Worm (Caenorhabditis elegans) whole organism, L4 larva: ENCODE measurements around the gene seb-3.

Experiments
- F10B5.3 ChIP-seq: sonication (generic microtip); optimal IDR thresholded peaks from 2 replicates; lab custom pipeline; 2016; ENCODE audit warnings: mild to moderate bottlenecking, missing genetic modification characterization, missing compliant biosample characterization
- F26F4.8 ChIP-seq: fragments of 200-800 bp; sonication (Bioruptor generic); conservative IDR thresholded peaks from 2 replicates; pipeline ENCODE4 v1.3.6; 2022; ENCODE audit warnings: missing genetic modification characterization, missing compliant biosample characterization
- T20F7.1 ChIP-seq: fragments of 200-800 bp; sonication (Bioruptor generic); optimal IDR thresholded peaks from 2 replicates; lab custom pipeline; 2018; ENCODE audit warnings: mild to moderate bottlenecking, missing genetic modification characterization, missing compliant biosample characterization
- Y105C5A.15 ChIP-seq: fragments of 200-800 bp; sonication (Bioruptor generic); IDR thresholded peaks from 2 replicates; pipeline ENCODE4 v1.3.6; 2022; ENCODE audit warnings: missing genetic modification characterization, missing compliant biosample characterization
- Y48G9A.11 ChIP-seq: fragments of 200-800 bp; sonication (Bioruptor generic); IDR thresholded peaks from 2 replicates; pipeline ENCODE4 v1.3.6; 2022; ENCODE audit warnings: missing genetic modification reagents, missing genetic modification characterization, missing compliant biosample characterization
- Y75B8A.6 ChIP-seq: fragments of 200-800 bp; sonication (Bioruptor generic); IDR thresholded peaks from 2 replicates; pipeline ENCODE4 v1.3.6; 2022; ENCODE audit warnings: missing genetic modification reagents, missing genetic modification characterization, missing compliant biosample characterization
- ZK546.5 ChIP-seq, 2 experiments: sonication (generic microtip); optimal IDR thresholded peaks; 2 replicates each; lab custom pipeline; 2017; ENCODE audit warnings: missing biosample characterization in 2 of 2, missing genetic modification characterization in 2 of 2
- aha-1 ChIP-seq: fragments of 150-350 bp; peaks from one replicate; lab custom pipeline; 2014; ENCODE audit warnings: missing biosample characterization, missing genetic modification characterization
- ama-1 ChIP-seq: fragments of 150-350 bp; optimal IDR thresholded peaks from 2 replicates; lab custom pipeline; 2014; ENCODE audit warnings: inconsistent platforms, mixed read lengths
- arid-1 ChIP-seq: fragments of 200-800 bp; sonication (Bioruptor generic); conservative IDR thresholded peaks from 2 replicates; pipeline ENCODE4 v1.3.6; 2022; ENCODE audit warnings: missing genetic modification reagents, missing genetic modification characterization, missing compliant biosample characterization
- ceh-32 ChIP-seq: sonication (generic microtip); optimal IDR thresholded peaks from 2 replicates; lab custom pipeline; 2016; ENCODE audit warnings: mild to moderate bottlenecking, missing genetic modification characterization, missing compliant biosample characterization; ENCODE audit not compliant: poor library complexity
- ceh-44 ChIP-seq: fragments of 200-800 bp; sonication (Bioruptor generic); IDR thresholded peaks from 2 replicates; pipeline ENCODE4 v1.3.6; 2022; ENCODE audit warnings: missing genetic modification reagents, missing genetic modification characterization, missing compliant biosample characterization
- ceh-62 ChIP-seq: sonication (generic microtip); optimal IDR thresholded peaks from 2 replicates; lab custom pipeline; 2017; ENCODE audit warnings: missing biosample characterization, missing genetic modification characterization
- ces-1 ChIP-seq: fragments of 150-350 bp; sonication (generic microtip); optimal IDR thresholded peaks from 4 replicates; lab custom pipeline; 2014; ENCODE audit warnings: missing biosample characterization, missing genetic modification reagents, missing genetic modification characterization
- daf-16 ChIP-seq, 3 experiments: sonication (generic microtip); optimal IDR thresholded peaks; 2 replicates each; lab custom pipeline; 2016 to 2017; ENCODE audit warnings: missing genetic modification characterization in 3 of 3, missing genetic modification reagents in 3 of 3, mild to moderate bottlenecking in 2 of 3, missing compliant biosample characterization in 2 of 3, missing biosample characterization in 1 of 3, moderate library complexity in 1 of 3
- dmd-6 ChIP-seq: fragments of 200-800 bp; sonication (Bioruptor generic); IDR thresholded peaks from 2 replicates; pipeline ENCODE4 v1.3.6; 2022; ENCODE audit warnings: missing genetic modification reagents, missing genetic modification characterization, missing compliant biosample characterization
- dmd-8 ChIP-seq: fragments of 200-800 bp; sonication (Bioruptor generic); IDR thresholded peaks from 2 replicates; pipeline ENCODE4 v1.3.6; 2022; ENCODE audit warnings: missing genetic modification characterization, missing compliant biosample characterization
- dmd-9 ChIP-seq: fragments of 200-800 bp; sonication (Bioruptor generic); IDR thresholded peaks from 2 replicates; pipeline ENCODE4 v1.3.6; 2022; ENCODE audit warnings: missing genetic modification reagents, missing genetic modification characterization, missing compliant biosample characterization
- dpl-1 ChIP-seq: fragments of 150-350 bp; optimal IDR thresholded peaks from 2 replicates; lab custom pipeline; 2014; ENCODE audit warnings: missing biosample characterization, missing genetic modification reagents, missing genetic modification characterization
- duxl-1 ChIP-seq: sonication (generic microtip); optimal IDR thresholded peaks from 2 replicates; lab custom pipeline; 2016; ENCODE audit warnings: mild to moderate bottlenecking, missing genetic modification characterization, moderate library complexity, missing compliant biosample characterization; ENCODE audit not compliant: poor library complexity
- egl-43 ChIP-seq: fragments of 200-800 bp; sonication (Bioruptor generic); IDR thresholded peaks from 2 replicates; pipeline ENCODE4 v1.3.6; 2022; ENCODE audit warnings: missing genetic modification reagents, missing genetic modification characterization, missing compliant biosample characterization
- fkh-10 ChIP-seq: fragments of 150-350 bp; optimal IDR thresholded peaks from 2 replicates; lab custom pipeline; 2014; ENCODE audit warnings: missing biosample characterization, missing genetic modification reagents, missing genetic modification characterization
- hif-1 ChIP-seq, 2 experiments: sonication (generic microtip); optimal IDR thresholded peaks; 2 replicates each; lab custom pipeline; 2016 to 2017; ENCODE audit warnings: missing compliant biosample characterization in 2 of 2, missing genetic modification characterization in 2 of 2, missing genetic modification reagents in 2 of 2, missing genotype in 2 of 2, mild to moderate bottlenecking in 1 of 2
- hlh-30 ChIP-seq: sonication (generic microtip); optimal IDR thresholded peaks from 2 replicates; lab custom pipeline; 2017; ENCODE audit warnings: antibody characterized with exemption, mild to moderate bottlenecking, missing genetic modification characterization, missing compliant biosample characterization; ENCODE audit not compliant: insufficient read depth
- hmg-1.1 ChIP-seq: fragments of 200-800 bp; sonication (Bioruptor generic); IDR thresholded peaks from 2 replicates; pipeline ENCODE4 v1.3.6; 2022; ENCODE audit warnings: missing genetic modification reagents, missing genetic modification characterization, missing compliant biosample characterization
- jun-1 ChIP-seq: fragments of 150-350 bp; optimal IDR thresholded peaks from 2 replicates; lab custom pipeline; 2014; ENCODE audit warnings: missing biosample characterization, missing genetic modification reagents, missing genetic modification characterization
- lin-38 ChIP-seq: fragments of 200-800 bp; sonication (Bioruptor generic); IDR thresholded peaks from 2 replicates; pipeline ENCODE4 v1.3.6; 2022; ENCODE audit warnings: missing genetic modification reagents, missing genetic modification characterization, missing compliant biosample characterization
- lsy-2 ChIP-seq, 2 experiments: fragments of 150-350 bp in 1 of 2; sonication (generic microtip) in 1 of 2; optimal IDR thresholded peaks; 2 replicates each; lab custom pipeline; 2014 to 2017; ENCODE audit warnings: missing biosample characterization in 2 of 2, missing genetic modification characterization in 2 of 2
- madf-5 ChIP-seq, 2 experiments: fragments of 200-800 bp; sonication (Bioruptor generic); IDR thresholded peaks; 2 replicates each; pipeline ENCODE4 v1.3.6; 2022; ENCODE audit warnings: missing compliant biosample characterization in 2 of 2, missing genetic modification characterization in 2 of 2
- mdl-1 ChIP-seq, 2 experiments: fragments of 150-350 bp in 1 of 2; sonication (generic microtip) in 1 of 2; optimal IDR thresholded peaks; 2 replicates each; lab custom pipeline; 2014 to 2017; ENCODE audit warnings: missing biosample characterization in 2 of 2, missing genetic modification characterization in 2 of 2
- mxl-2 ChIP-seq: fragments of 200-800 bp; sonication (Bioruptor generic); conservative IDR thresholded peaks from 2 replicates; pipeline ENCODE4 v1.3.6; 2022; ENCODE audit warnings: missing genetic modification reagents, missing genetic modification characterization, missing compliant biosample characterization
- nhr-10 ChIP-seq: fragments of 150-350 bp; optimal IDR thresholded peaks from 2 replicates; lab custom pipeline; 2014; ENCODE audit warnings: missing biosample characterization, missing genetic modification characterization
- nhr-11 ChIP-seq: fragments of 150-350 bp; optimal IDR thresholded peaks from 2 replicates; lab custom pipeline; 2014; ENCODE audit warnings: missing biosample characterization, missing genetic modification characterization
- nhr-25 ChIP-seq: sonication (generic microtip); optimal IDR thresholded peaks from 2 replicates; lab custom pipeline; 2017; ENCODE audit warnings: missing genetic modification characterization, mild to moderate bottlenecking, missing compliant biosample characterization, antibody characterized with exemption, moderate library complexity, borderline replicate concordance; ENCODE audit not compliant: insufficient read depth
- nhr-28 ChIP-seq: fragments of 150-350 bp; optimal IDR thresholded peaks from 2 replicates; lab custom pipeline; 2014; ENCODE audit warnings: missing biosample characterization, missing genetic modification characterization
- nhr-41 ChIP-seq: fragments of 200-800 bp; sonication (Bioruptor generic); IDR thresholded peaks from 2 replicates; pipeline ENCODE4 v1.3.6; 2022; ENCODE audit warnings: missing genetic modification reagents, missing genetic modification characterization, missing compliant biosample characterization
- nhr-42 ChIP-seq: fragments of 200-800 bp; sonication (Bioruptor generic); IDR thresholded peaks from 2 replicates; pipeline ENCODE4 v1.3.6; 2022; ENCODE audit warnings: missing genetic modification characterization, missing compliant biosample characterization
- nhr-6 ChIP-seq: fragments of 150-350 bp; optimal IDR thresholded peaks from 2 replicates; lab custom pipeline; 2014; ENCODE audit warnings: missing biosample characterization, missing genetic modification characterization
- php-3 ChIP-seq: fragments of 200-800 bp; sonication (Bioruptor generic); IDR thresholded peaks from 2 replicates; pipeline ENCODE4 v1.3.6; 2022; ENCODE audit warnings: missing genetic modification reagents, missing genetic modification characterization, missing compliant biosample characterization
- pqm-1 ChIP-seq: sonication (generic microtip); optimal IDR thresholded peaks from 2 replicates; lab custom pipeline; 2017; ENCODE audit warnings: missing biosample characterization, missing genetic modification characterization
- rbr-2 ChIP-seq: sonication (generic microtip); optimal IDR thresholded peaks from 2 replicates; lab custom pipeline; 2016; ENCODE audit warnings: missing genotype, missing genetic modification characterization, missing compliant biosample characterization
- unc-39 ChIP-seq: sonication (generic microtip); optimal IDR thresholded peaks from 2 replicates; lab custom pipeline; 2017; ENCODE audit warnings: missing biosample characterization, missing genetic modification characterization
- unc-62 ChIP-seq, 3 experiments: fragments of 150-350 bp in 1 of 3; sonication (generic microtip); optimal IDR thresholded peaks in 2 of 3; peaks in 1 of 3; 1 replicate in 1 of 3; 2 replicates in 2 of 3; lab custom pipeline; 2014 to 2017; ENCODE audit warnings: missing biosample characterization in 3 of 3, missing genetic modification characterization in 3 of 3, missing genetic modification reagents in 3 of 3, missing genotype in 1 of 3
- zag-1 ChIP-seq: fragments of 150-350 bp; optimal IDR thresholded peaks from 2 replicates; lab custom pipeline; 2014; ENCODE audit warnings: missing biosample characterization, missing genetic modification characterization
- zfp-2 ChIP-seq: sonication (generic microtip); optimal IDR thresholded peaks from 2 replicates; lab custom pipeline; 2016; ENCODE audit warnings: mild to moderate bottlenecking, missing genetic modification characterization, missing compliant biosample characterization
- ztf-11 ChIP-seq: fragments of 150-350 bp; optimal IDR thresholded peaks from 2 replicates; lab custom pipeline; 2014; ENCODE audit warnings: missing biosample characterization, missing genetic modification characterization

The seb-3 gene

ce11 chrX:14981620-14982019 is 44.5 kb upstream of the seb-3 start:
- TF ChIP-seq dmd-6 (GFP tag; lab: Robert Waterston, UW) (peak; percentile 55), pqm-1 (tag; lab: Kevin White, UChicago) (peak; percentile 30), php-3 (GFP tag; lab: Robert Waterston, UW) (0 out of 2 replicates have a peak, but pooled peaks have one; percentile 38), T20F7.1 (peak; percentile 2), lin-38 (GFP tag; lab: Robert Waterston, UW) (peak; percentile 55)

DNA sequence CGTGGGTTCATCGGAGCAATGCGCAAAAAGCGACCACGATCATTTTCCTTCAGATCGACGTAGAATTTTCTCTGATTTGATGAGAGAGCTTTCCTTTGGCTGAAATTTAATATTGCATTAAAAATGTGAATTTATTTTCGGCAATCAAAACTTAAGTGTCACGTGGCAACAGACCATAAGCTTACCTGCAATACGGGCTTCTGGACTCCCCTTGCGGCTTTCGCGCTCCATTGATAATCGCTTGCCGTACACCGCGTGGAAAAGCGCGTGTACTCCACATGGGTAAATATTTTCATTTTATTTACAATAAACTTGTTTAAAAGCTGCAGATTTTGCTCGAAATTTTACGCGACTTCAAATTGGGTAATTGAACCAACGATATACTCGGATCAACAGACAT is 43.6 kb upstream of the seb-3 start, which contains the start of gene plp-2:
Gene plp-2, minus strand, starts transcription at position 280 of the 400 bp plus-strand sequence.
- TF ChIP-seq ceh-62 (tag; lab: Kevin White, UChicago), result no peak
- peak; percentile 62 for TF ChIP-seq lin-38 (GFP tag; lab: Robert Waterston, UW)
- no peak for TF ChIP-seq arid-1 (GFP tag; lab: Robert Waterston, UW)
- TF ChIP-seq dmd-8 (GFP tag; lab: Robert Waterston, UW), result no peak
- no peak for TF ChIP-seq T20F7.1
- no peak for TF ChIP-seq nhr-28 (tag; lab: Kevin White, UChicago)
- TF ChIP-seq hmg-1.1 (GFP tag; lab: Robert Waterston, UW), result no peak
- TF ChIP-seq unc-62 (GFP tag; optimal IDR thresholded peaks at IDR 0.05 in 1 of 2; lab: Kevin White, UChicago), result peak in 1 of 2 experiments; percentile 79
- no peak for TF ChIP-seq unc-62 (tag; optimal IDR thresholded peaks at IDR 0.05; lab: Kevin White, UChicago)
- TF ChIP-seq hlh-30 (tag; lab: Kevin White, UChicago), result peak; percentile 37
- no peak for TF ChIP-seq nhr-25
- TF ChIP-seq Y48G9A.11, result no peak
- TF ChIP-seq, all 104 proteins: peak for 3

- TF ChIP-seq madf-5 (GFP tag; IDR thresholded peaks at IDR 0.05; lab: Robert Waterston, UW) (no peak), F26F4.8 (GFP tag; lab: Robert Waterston, UW) (no peak), ceh-44 (GFP tag; lab: Robert Waterston, UW) (0 out of 2 replicates have a peak, but pooled peaks have one; percentile 16), ZK546.5 (tag; optimal IDR thresholded peaks at IDR 0.05; lab: Kevin White, UChicago) (no peak), ama-1 (peak; percentile 13), F10B5.3 (tag; lab: Kevin White, UChicago) (no peak), zfp-2 (no peak), mxl-2 (no peak), dmd-8 (GFP tag; lab: Robert Waterston, UW) (no peak), fkh-10 (GFP tag; lab: Kevin White, UChicago) (peak; percentile 53), nhr-28 (tag; lab: Kevin White, UChicago) (peak; percentile 55), rbr-2 (tag; lab: Kevin White, UChicago) (peak; percentile 78), ces-1 (no peak), mdl-1 (tag; optimal IDR thresholded peaks at IDR 0.05; lab: Kevin White, UChicago) (peak in 1 of 2 experiments; percentile 68), Y75B8A.6 (GFP tag; lab: Robert Waterston, UW) (no peak), egl-43 (GFP tag; lab: Robert Waterston, UW) (no peak), hif-1 (tag; optimal IDR thresholded peaks at IDR 0.05; lab: Kevin White, UChicago) (peak in 1 of 2 experiments; percentile 45), dpl-1 (peak; percentile 45), daf-16 (GFP tag; optimal IDR thresholded peaks at IDR 0.05; lab: Kevin White, UChicago) (peak in 1 of 2 experiments; percentile 37), daf-16 (tag; optimal IDR thresholded peaks at IDR 0.05; lab: Kevin White, UChicago) (peak; percentile 95), ceh-32 (tag; lab: Kevin White, UChicago) (no peak), Y48G9A.11 (no peak), lsy-2 (tag; optimal IDR thresholded peaks at IDR 0.05; lab: Kevin White, UChicago) (peak in 1 of 2 experiments; percentile 78), duxl-1 (tag; lab: Kevin White, UChicago) (no peak), nhr-42 (GFP tag; lab: Robert Waterston, UW) (0 out of 2 replicates have a peak, but pooled peaks have one; percentile 29), dmd-9 (no peak), nhr-41 (GFP tag; lab: Robert Waterston, UW) (no peak), aha-1 (peak; percentile 87), jun-1 (tag; lab: Kevin White, UChicago) (no peak), zag-1 (tag; lab: Kevin White, UChicago) (no peak), nhr-6 (tag; lab: Kevin White, UChicago) (peak; percentile 88), ztf-11 (tag; lab: Kevin White, UChicago) (no peak), nhr-10 (tag; lab: Kevin White, UChicago) (no peak), Y105C5A.15 (no peak), nhr-11 (peak; percentile 65), unc-39 (tag; lab: Kevin White, UChicago) (no peak)
Observed at ce11 chrX:14983274-14983673, 42.8 kb upstream of the seb-3 start, which contains the start of gene rbg-1. Gene rbg-1, plus strand, starts transcription at chrX:14983533.
